Fruit fly (Drosophila melanogaster): ENCODE results near the gene CG13386.

DNA sequence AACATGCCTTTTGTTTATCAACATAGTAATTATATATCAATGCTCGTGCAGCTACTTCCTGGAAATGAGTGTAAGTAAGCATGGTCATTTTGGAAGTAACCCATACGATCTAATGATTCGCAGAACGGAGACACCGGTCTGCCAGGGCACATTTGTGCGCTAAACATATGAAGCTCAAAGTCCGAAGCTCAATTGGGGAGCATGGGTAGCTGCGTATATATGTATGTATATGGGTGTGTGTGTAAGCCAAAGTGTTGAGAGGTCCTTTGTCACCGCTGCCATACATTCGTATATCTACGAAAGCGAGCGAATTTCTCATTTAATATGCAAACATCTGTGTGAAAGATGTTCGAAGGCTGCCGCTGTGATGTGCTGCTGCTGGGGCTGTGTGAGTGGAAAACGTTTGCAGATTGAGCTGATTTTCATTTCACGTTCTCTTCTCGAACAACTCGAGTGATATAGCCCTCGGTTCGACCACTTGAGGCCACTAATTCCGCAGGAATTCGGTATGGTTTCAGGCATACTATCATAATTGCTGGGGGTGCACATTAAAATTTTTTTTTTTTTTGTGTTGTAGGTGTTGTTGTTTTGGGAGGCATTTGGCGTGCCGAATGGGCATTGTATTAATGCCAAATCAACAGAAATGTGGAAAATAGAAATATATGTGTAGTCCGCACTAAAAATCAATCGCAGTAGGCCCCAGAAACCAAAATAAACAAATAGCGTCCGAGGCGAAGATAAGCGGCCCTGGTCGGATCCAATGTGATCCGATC lies 19.5 kb downstream of the CG13386 start:
- TF ChIP-seq Ets21C (GFP tag; optimal IDR thresholded peaks at IDR 0.05) (no peak), Lpt (GFP tag; optimal IDR thresholded peaks at IDR 0.05) (no peak), CG8119 (GFP tag; IDR thresholded peaks at IDR 0.05) (0 out of 3 replicates have a peak, but pooled peaks have one; percentile 17), CG6854 (GFP tag; optimal IDR thresholded peaks at IDR 0.05) (no peak), Sox102F (GFP tag; optimal IDR thresholded peaks at IDR 0.05) (no peak)
